Fruit fly (Drosophila melanogaster): ENCODE measurements around the gene CG33178.

Gene CG33178

DNA sequence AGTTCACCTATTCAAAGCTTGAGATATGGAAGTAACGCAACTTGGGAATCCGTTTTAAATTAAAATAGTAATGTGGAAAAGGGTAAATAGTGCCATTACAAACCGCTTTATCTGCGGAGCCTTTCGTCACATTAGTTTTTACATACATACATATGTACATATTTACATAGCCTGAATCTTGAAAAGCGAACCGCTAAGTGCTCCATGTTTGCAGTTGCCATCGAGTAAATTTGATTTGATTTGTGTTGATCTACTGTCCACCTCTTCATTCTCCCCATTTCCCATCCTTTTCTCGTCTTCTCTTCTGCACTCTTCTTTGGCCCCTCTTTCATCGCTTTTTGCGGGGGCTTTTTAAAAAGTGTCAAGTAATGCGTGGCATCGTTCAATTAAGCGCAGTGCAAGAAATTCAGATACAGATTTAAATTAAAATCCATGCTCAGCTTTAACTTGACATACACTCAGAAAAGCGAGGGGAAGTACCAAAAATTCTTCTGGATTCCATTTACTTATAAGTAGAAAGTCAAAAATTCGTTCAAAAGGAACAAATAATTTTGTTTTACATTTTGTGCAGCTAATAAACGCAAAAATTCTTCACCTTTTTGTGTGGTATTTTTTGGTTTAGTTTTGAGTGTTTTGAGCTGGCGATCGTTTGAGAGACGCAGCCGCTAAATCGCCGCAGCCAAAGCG, 39.5 kb upstream of the CG33178 start (continued):
- peak; percentile 82 for TF ChIP-seq nerfin-1 (tag; optimal IDR thresholded peaks at IDR 0.05)
- peak; percentile 67 for TF ChIP-seq CG4424 (GFP tag; optimal IDR thresholded peaks at IDR 0.05)
- peak; percentile 23 for TF ChIP-seq ab (GFP tag; optimal IDR thresholded peaks at IDR 0.05)
- peak; percentile 52 for TF ChIP-seq cato (GFP tag; optimal IDR thresholded peaks at IDR 0.05; ENCODE audit: borderline replicate concordance)
- peak; percentile 75 for TF ChIP-seq dmrt11E (tag; optimal IDR thresholded peaks at IDR 0.05)
- peak; percentile 75 for TF ChIP-seq Max (GFP tag; optimal IDR thresholded peaks at IDR 0.05)
- peak; percentile 31 for TF ChIP-seq slbo (GFP tag; IDR thresholded peaks at IDR 0.05)
- TF ChIP-seq CG10565 (GFP tag; optimal IDR thresholded peaks at IDR 0.05): peak; percentile 55
- TF ChIP-seq NFAT (GFP tag; IDR thresholded peaks at IDR 0.05): peak; percentile 54; the same call in 1 of the 2 replicates
- peak; percentile 68 for TF ChIP-seq CG12391 (tag; optimal IDR thresholded peaks at IDR 0.05)
- TF ChIP-seq CG15073 (GFP tag; optimal IDR thresholded peaks at IDR 0.05): peak; percentile 25
- TF ChIP-seq Chrac-16 (GFP tag; optimal IDR thresholded peaks at IDR 0.05): no peak
- peak; percentile 89 for TF ChIP-seq CG8089 (GFP tag; optimal IDR thresholded peaks at IDR 0.05)
- peak; percentile 62 for TF ChIP-seq Nf-YB (GFP tag; optimal IDR thresholded peaks at IDR 0.05)
- peak; percentile 56 for TF ChIP-seq mam (GFP tag; optimal IDR thresholded peaks at IDR 0.05)
- TF ChIP-seq CoRest (tag; optimal IDR thresholded peaks at IDR 0.05): peak; percentile 65
- no peak for TF ChIP-seq unc-4 (GFP tag; IDR thresholded peaks at IDR 0.05; ENCODE audit: partially characterized antibody)
- TF ChIP-seq CG8924 (tag; optimal IDR thresholded peaks at IDR 0.05): peak; percentile 71
- TF ChIP-seq exex (tag; optimal IDR thresholded peaks at IDR 0.05): peak; percentile 49
- TF ChIP-seq TFAM (GFP tag; optimal IDR thresholded peaks at IDR 0.05): peak; percentile 32
- peak; percentile 90 for TF ChIP-seq CG1529 (GFP tag; optimal IDR thresholded peaks at IDR 0.05)
- TF ChIP-seq btn (GFP tag; optimal IDR thresholded peaks at IDR 0.05): peak; percentile 79
- TF ChIP-seq dan (GFP tag; IDR thresholded peaks at IDR 0.05): no peak
- peak; percentile 84 for TF ChIP-seq CG12299 (tag; optimal IDR thresholded peaks at IDR 0.05)
- peak; percentile 64; the same call in 2 of the 3 replicates for TF ChIP-seq Optix (GFP tag; IDR thresholded peaks at IDR 0.05)
- no peak for TF ChIP-seq gsb (GFP tag; IDR thresholded peaks at IDR 0.05)
- TF ChIP-seq ro (GFP tag; IDR thresholded peaks at IDR 0.05): no peak
- peak; percentile 93 for TF ChIP-seq sr (GFP tag; IDR thresholded peaks at IDR 0.05)
- peak; percentile 74; the same call in 1 of the 2 replicates for TF ChIP-seq ranshi (GFP tag; IDR thresholded peaks at IDR 0.05)
- peak in 1 of 3 experiments; percentile 63 for TF ChIP-seq lola (GFP tag; optimal IDR thresholded peaks at IDR 0.05)
- TF ChIP-seq cg (GFP tag; optimal IDR thresholded peaks at IDR 0.05): no peak
- peak; percentile 86 for TF ChIP-seq PHDP (tag; optimal IDR thresholded peaks at IDR 0.05)
- TF ChIP-seq Gsc (GFP tag; IDR thresholded peaks at IDR 0.05): no peak
- TF ChIP-seq Dad (GFP tag; optimal IDR thresholded peaks at IDR 0.05): peak; percentile 54
- peak; percentile 84 for TF ChIP-seq Fer3 (tag; optimal IDR thresholded peaks at IDR 0.05)
- TF ChIP-seq CG4404 (GFP tag; IDR thresholded peaks at IDR 0.05): no peak
- TF ChIP-seq odd (GFP tag; optimal IDR thresholded peaks at IDR 0.05): peak; percentile 91
- no peak for TF ChIP-seq zen (tag; optimal IDR thresholded peaks at IDR 0.05)
- no peak for TF ChIP-seq CG1832 (GFP tag; optimal IDR thresholded peaks at IDR 0.05)
- peak; percentile 76 for TF ChIP-seq ERR (GFP tag; optimal IDR thresholded peaks at IDR 0.05)
- TF ChIP-seq h (optimal IDR thresholded peaks at IDR 0.05): no peak
- peak; percentile 90 for TF ChIP-seq Mes4 (GFP tag; optimal IDR thresholded peaks at IDR 0.05)
- no peak for TF ChIP-seq CG11560 (tag; IDR thresholded peaks at IDR 0.05)
- TF ChIP-seq CG4820 (GFP tag; optimal IDR thresholded peaks at IDR 0.05): peak; percentile 66
- TF ChIP-seq CG14050 (GFP tag; IDR thresholded peaks at IDR 0.05): peak; percentile 50; the same call in 2 of the 3 replicates
- TF ChIP-seq ind (GFP tag; optimal IDR thresholded peaks at IDR 0.05): no peak
- TF ChIP-seq CG12104 (GFP tag; optimal IDR thresholded peaks at IDR 0.05): peak; percentile 86
- peak; percentile 75 for TF ChIP-seq CG15696 (tag; optimal IDR thresholded peaks at IDR 0.05)
- peak; percentile 77 for TF ChIP-seq Jarid2 (GFP tag; optimal IDR thresholded peaks at IDR 0.05)
- TF ChIP-seq CG3281 (GFP tag; optimal IDR thresholded peaks at IDR 0.05): peak; percentile 74

Measured in whole organism, embryonic.